Fruit fly (Drosophila melanogaster) whole organism: ENCODE data around the gene Veneno.

Experiments
- pan ChIP-seq: fragments of >200 bp; optimal IDR thresholded peaks from 2 replicates; lab custom pipeline; 2017
- psq ChIP-seq: fragments of >200 bp; optimal IDR thresholded peaks from 2 replicates; lab custom pipeline; 2017

dm6 chr3R:8355579-8355978 is 6.8 kb downstream of the Veneno start:
- TF ChIP-seq pan (lab: Kevin White, UChicago) (no peak), psq (lab: Kevin White, UChicago) (no peak)
